Fruit fly (Drosophila melanogaster) whole organism, embryonic: ENCODE data around the gene Alms1a.
A peak's percentile ranks its signal among the peaks of the same experiment; 100 is the strongest.

Experiments used
- BEAF-32 ChIP-seq: fragments of 200-800 bp; sonication (Bioruptor generic); optimal IDR thresholded peaks from 3 replicates; lab custom pipeline; 2017; ENCODE audit warnings: missing biosample characterization, missing genetic modification characterization, mild to moderate bottlenecking, moderate library complexity, missing genetic modification reagents
- Bdp1 ChIP-seq: fragments of 200-800 bp; sonication (Bioruptor generic); optimal IDR thresholded peaks from 3 replicates; lab custom pipeline; 2016; ENCODE audit warnings: missing biosample characterization, missing genetic modification characterization
- CG10654 ChIP-seq: fragments of 200-800 bp; sonication (Bioruptor generic); optimal IDR thresholded peaks from 2 replicates; lab custom pipeline; 2016; ENCODE audit warnings: missing biosample characterization, missing genetic modification characterization
- CG1233 ChIP-seq: fragments of 200-800 bp; sonication (Bioruptor generic); optimal IDR thresholded peaks from 4 replicates; lab custom pipeline; 2018; ENCODE audit warnings: missing biosample characterization, mild to moderate bottlenecking, missing genetic modification characterization
- CG13123 ChIP-seq: fragments of 200-800 bp; sonication (Bioruptor generic); optimal IDR thresholded peaks from 2 replicates; lab custom pipeline; 2016; ENCODE audit warnings: missing biosample characterization, missing genetic modification characterization
- CG15269 ChIP-seq: fragments of 200-800 bp; sonication (Bioruptor generic); optimal IDR thresholded peaks from 2 replicates; lab custom pipeline; 2018; ENCODE audit warnings: missing biosample characterization, mild to moderate bottlenecking, missing genetic modification characterization, moderate library complexity
- CG1602 ChIP-seq: fragments of 200-800 bp; sonication (Bioruptor generic); optimal IDR thresholded peaks from 3 replicates; lab custom pipeline; 2016; ENCODE audit warnings: missing biosample characterization, missing genetic modification characterization
- CG18262 ChIP-seq: fragments of 200-800 bp; optimal IDR thresholded peaks from 3 replicates; lab custom pipeline; 2019; ENCODE audit warnings: missing biosample characterization, mild to moderate bottlenecking, missing genetic modification characterization, moderate library complexity
- CG30020 ChIP-seq: fragments of 200-800 bp; optimal IDR thresholded peaks from 2 replicates; lab custom pipeline; 2019; ENCODE audit warnings: missing biosample characterization, mild to moderate bottlenecking, missing genetic modification characterization, moderate library complexity
- CG3163 ChIP-seq: fragments of 200-800 bp; sonication (Bioruptor generic); optimal IDR thresholded peaks from 3 replicates; lab custom pipeline; 2016; ENCODE audit warnings: missing biosample characterization, missing genetic modification characterization
- CG3281 ChIP-seq: fragments of 200-800 bp; sonication (Bioruptor generic); optimal IDR thresholded peaks from 3 replicates; lab custom pipeline; 2017; ENCODE audit warnings: missing biosample characterization, mild to moderate bottlenecking, missing genetic modification characterization
- CG33213 ChIP-seq: fragments of 200-800 bp; sonication (Bioruptor generic); optimal IDR thresholded peaks from 3 replicates; lab custom pipeline; 2016; ENCODE audit warnings: missing biosample characterization, missing genetic modification characterization
- CG34376 ChIP-seq: fragments of 200-800 bp; sonication (Bioruptor generic); optimal IDR thresholded peaks from 2 replicates; lab custom pipeline; 2018; ENCODE audit warnings: missing biosample characterization, mild to moderate bottlenecking, missing genetic modification characterization
- CG3995 ChIP-seq: fragments of 200-800 bp; sonication (Bioruptor generic); optimal IDR thresholded peaks from 3 replicates; lab custom pipeline; 2016; ENCODE audit warnings: missing biosample characterization, missing genetic modification characterization
- CG43689 ChIP-seq: fragments of 200-800 bp; sonication (Bioruptor generic); IDR thresholded peaks from 2 replicates; pipeline ENCODE4 v1.3.6; 2022; ENCODE audit warnings: missing biosample characterization, missing genetic modification characterization
- CG4404 ChIP-seq: fragments of 200-800 bp; sonication (Bioruptor generic); IDR thresholded peaks from 2 replicates; pipeline ENCODE4 v1.3.6; 2022; ENCODE audit warnings: missing biosample characterization, missing genetic modification characterization
- CG4707 ChIP-seq: fragments of 200-800 bp; sonication (Bioruptor generic); optimal IDR thresholded peaks from 2 replicates; lab custom pipeline; 2018; ENCODE audit warnings: missing biosample characterization, mild to moderate bottlenecking, missing genetic modification characterization, moderate library complexity
- CG6765 ChIP-seq: fragments of 200-800 bp; sonication (Bioruptor generic); optimal IDR thresholded peaks from 3 replicates; lab custom pipeline; 2017; ENCODE audit warnings: missing biosample characterization, mild to moderate bottlenecking, missing genetic modification characterization
- CG7372 ChIP-seq: fragments of 200-800 bp; sonication (Bioruptor generic); IDR thresholded peaks from 2 replicates; pipeline ENCODE4 v1.3.6; 2022; ENCODE audit warnings: missing biosample characterization, missing genetic modification characterization
- CG8290 ChIP-seq, 3 experiments: fragments of 200-800 bp; sonication (Bioruptor generic); optimal IDR thresholded peaks; 2 replicates each; lab custom pipeline; 2016 to 2019; ENCODE audit warnings: missing biosample characterization in 3 of 3, missing genetic modification characterization in 3 of 3, mild to moderate bottlenecking in 2 of 3, moderate library complexity in 1 of 3
- CG8359 ChIP-seq: fragments of 200-800 bp; sonication (Bioruptor generic); optimal IDR thresholded peaks from 2 replicates; lab custom pipeline; 2017; ENCODE audit warnings: missing biosample characterization, mild to moderate bottlenecking, missing genetic modification characterization, borderline replicate concordance
- D ChIP-seq, 2 experiments: fragments of 200-800 bp in 1 of 2; fragments of >200 bp in 1 of 2; sonication (Bioruptor generic) in 1 of 2; optimal IDR thresholded peaks; 2 replicates in 1 of 2; 3 replicates in 1 of 2; lab custom pipeline; 2017; ENCODE audit warnings: mild to moderate bottlenecking in 1 of 2, missing biosample characterization in 1 of 2, missing genetic modification characterization in 1 of 2, missing genetic modification reagents in 1 of 2
- Dip2 ChIP-seq: fragments of 200-800 bp; sonication (Bioruptor generic); IDR thresholded peaks from 2 replicates; pipeline ENCODE4 v1.3.6; 2022; ENCODE audit warnings: missing biosample characterization, missing genetic modification characterization
- E2f2 ChIP-seq: fragments of 200-800 bp; sonication (Bioruptor generic); IDR thresholded peaks from 2 replicates; pipeline ENCODE4 v1.3.6; 2022; ENCODE audit warnings: missing biosample characterization, missing genetic modification characterization
- Hmr ChIP-seq: fragments of 200-800 bp; sonication (Bioruptor generic); optimal IDR thresholded peaks from 3 replicates; lab custom pipeline; 2017; ENCODE audit warnings: mild to moderate bottlenecking, missing biosample characterization, missing genetic modification reagents, missing genetic modification characterization
- Mes4 ChIP-seq: fragments of 200-800 bp; sonication (Bioruptor generic); optimal IDR thresholded peaks from 2 replicates; lab custom pipeline; 2016; ENCODE audit warnings: missing biosample characterization, missing genetic modification characterization
- Pdp1 ChIP-seq, 2 experiments: fragments of 200-800 bp; sonication (Bioruptor generic); optimal IDR thresholded peaks; 3 replicates each; lab custom pipeline; 2016; ENCODE audit warnings: missing biosample characterization in 2 of 2, missing genetic modification characterization in 2 of 2, mild to moderate bottlenecking in 1 of 2, moderate library complexity in 1 of 2
- bcd ChIP-seq: fragments of 200-800 bp; sonication (Bioruptor generic); optimal IDR thresholded peaks from 2 replicates; lab custom pipeline; 2017; ENCODE audit warnings: missing biosample characterization, mild to moderate bottlenecking, missing genetic modification characterization
- bigmax ChIP-seq: fragments of 200-800 bp; sonication (Bioruptor generic); optimal IDR thresholded peaks from 2 replicates; lab custom pipeline; 2018; ENCODE audit warnings: missing biosample characterization, mild to moderate bottlenecking, missing genetic modification characterization
- chn ChIP-seq: fragments of 200-800 bp; sonication (Bioruptor generic); optimal IDR thresholded peaks from 2 replicates; lab custom pipeline; 2016; ENCODE audit warnings: missing biosample characterization, missing genetic modification characterization
- crol ChIP-seq: fragments of 200-800 bp; sonication (Bioruptor generic); IDR thresholded peaks from 2 replicates; pipeline ENCODE4 v1.3.6; 2022; ENCODE audit warnings: missing biosample characterization, missing genetic modification characterization
- dpn ChIP-seq, 2 experiments: fragments of 200-800 bp; sonication (Bioruptor generic); optimal IDR thresholded peaks; 3 replicates each; lab custom pipeline; 2016; ENCODE audit warnings: missing biosample characterization in 2 of 2, missing genetic modification characterization in 2 of 2
- dysf ChIP-seq: fragments of 200-800 bp; sonication (Bioruptor generic); IDR thresholded peaks from 3 replicates; pipeline ENCODE4 v1.3.6; 2022; ENCODE audit warnings: missing biosample characterization, missing genetic modification characterization
- fd102C ChIP-seq: fragments of 200-800 bp; sonication (Bioruptor generic); optimal IDR thresholded peaks from 2 replicates; lab custom pipeline; 2018; ENCODE audit warnings: missing biosample characterization, mild to moderate bottlenecking, missing genetic modification characterization, moderate library complexity
- hb ChIP-seq: fragments of 200-800 bp; sonication (Bioruptor generic); IDR thresholded peaks from 3 replicates; pipeline ENCODE4 v1.3.6; 2022; ENCODE audit warnings: missing biosample characterization, missing genetic modification characterization; ENCODE audit not compliant: partially characterized antibody
- ind ChIP-seq: fragments of 200-800 bp; sonication (Bioruptor generic); optimal IDR thresholded peaks from 3 replicates; lab custom pipeline; 2016; ENCODE audit warnings: missing biosample characterization, missing genetic modification characterization
- jing ChIP-seq: fragments of 200-800 bp; sonication (Bioruptor generic); optimal IDR thresholded peaks from 2 replicates; lab custom pipeline; 2018; ENCODE audit warnings: missing biosample characterization, mild to moderate bottlenecking, missing genetic modification characterization
- jumu ChIP-seq: fragments of 200-800 bp; sonication (Bioruptor generic); optimal IDR thresholded peaks from 3 replicates; lab custom pipeline; 2016; ENCODE audit warnings: missing biosample characterization, missing genetic modification characterization
- p53 ChIP-seq: fragments of 200-800 bp; sonication (Bioruptor generic); optimal IDR thresholded peaks from 2 replicates; lab custom pipeline; 2016; ENCODE audit warnings: missing biosample characterization, missing genetic modification characterization
- pum ChIP-seq: fragments of 200-800 bp; sonication (Bioruptor generic); optimal IDR thresholded peaks from 2 replicates; lab custom pipeline; 2016; ENCODE audit warnings: missing biosample characterization, missing genetic modification characterization
- ro ChIP-seq: fragments of 200-800 bp; sonication (Bioruptor generic); IDR thresholded peaks from 2 replicates; pipeline ENCODE4 v1.3.6; 2022; ENCODE audit warnings: missing biosample characterization, missing genetic modification characterization
- run ChIP-seq: fragments of 200-800 bp; sonication (Bioruptor generic); optimal IDR thresholded peaks from 3 replicates; lab custom pipeline; 2018; ENCODE audit warnings: missing biosample characterization, mild to moderate bottlenecking, missing genetic modification characterization
- sr ChIP-seq: fragments of 200-800 bp; sonication (Bioruptor generic); IDR thresholded peaks from 3 replicates; pipeline ENCODE4 v1.3.6; 2022; ENCODE audit warnings: missing biosample characterization, missing genetic modification characterization
- stc ChIP-seq: fragments of 200-800 bp; sonication (Bioruptor generic); IDR thresholded peaks from 2 replicates; pipeline ENCODE4 v1.3.6; 2022; ENCODE audit warnings: missing biosample characterization, missing genetic modification characterization
- tap ChIP-seq: fragments of 200-800 bp; optimal IDR thresholded peaks from 3 replicates; lab custom pipeline; 2019; ENCODE audit warnings: missing biosample characterization, mild to moderate bottlenecking, missing genetic modification characterization, moderate library complexity
- trh ChIP-seq: fragments of 200-800 bp; sonication (Bioruptor generic); optimal IDR thresholded peaks from 2 replicates; lab custom pipeline; 2016; ENCODE audit warnings: missing biosample characterization, missing genetic modification characterization
- vfl ChIP-seq: fragments of 200-800 bp; sonication (Bioruptor generic); optimal IDR thresholded peaks from 2 replicates; lab custom pipeline; 2016; ENCODE audit warnings: missing biosample characterization, missing genetic modification characterization
- yki ChIP-seq: fragments of >200 bp; optimal IDR thresholded peaks from 3 replicates; lab custom pipeline; 2018
- zf30C ChIP-seq: fragments of 200-800 bp; sonication (Bioruptor generic); optimal IDR thresholded peaks from 3 replicates; lab custom pipeline; 2018; ENCODE audit warnings: missing biosample characterization, mild to moderate bottlenecking, missing genetic modification characterization

Gene Alms1a

DNA sequence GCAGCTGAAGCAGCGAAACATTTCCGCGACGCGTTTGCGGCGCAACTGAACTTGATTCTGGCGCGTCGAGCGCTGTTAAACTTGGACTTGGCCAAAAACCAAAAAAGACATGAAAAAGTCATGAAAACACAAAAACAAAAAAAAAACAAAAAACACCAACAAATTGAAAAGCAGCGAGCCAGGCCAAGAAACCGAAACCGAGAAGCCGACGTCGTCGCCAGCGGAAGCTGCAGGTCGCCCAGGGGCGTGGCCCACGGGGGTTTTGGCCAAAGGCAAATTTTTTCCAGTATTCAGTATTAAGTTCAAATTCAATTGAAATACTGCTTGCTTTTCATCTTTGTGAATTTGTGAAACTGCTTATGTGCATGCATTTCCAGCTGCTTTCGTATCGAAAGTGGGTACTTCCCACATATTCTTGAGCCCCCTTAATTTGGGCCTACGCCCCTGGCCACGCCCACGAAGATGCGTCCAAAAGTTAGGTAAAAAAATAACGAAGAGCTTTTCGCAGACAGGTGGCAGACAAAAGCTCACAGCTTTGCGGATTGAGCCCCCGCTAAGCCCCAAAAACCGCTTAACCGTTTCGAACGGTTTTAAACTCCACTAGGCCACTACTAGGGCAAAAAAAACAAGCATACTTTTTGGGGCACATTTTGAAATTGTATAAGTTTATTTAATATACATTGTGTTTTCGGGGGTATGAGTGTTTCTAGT is 31.0 kb upstream of the Alms1a start, which contains the start of gene CG3009 (continued):
- peak; percentile 72 for TF ChIP-seq CG30020 (tag; lab: Kevin White, UChicago)
- peak; percentile 99 for TF ChIP-seq CG34376
- peak; percentile 87 for TF ChIP-seq ro (GFP tag; lab: Robert Waterston, UW)
- TF ChIP-seq CG18262, result peak; percentile 93
- TF ChIP-seq jumu, result peak; percentile 98
- peak; percentile 96 for TF ChIP-seq vfl
- TF ChIP-seq dysf (GFP tag; lab: Robert Waterston, UW), result peak; percentile 99
- TF ChIP-seq CG3163 (GFP tag; lab: Kevin White, UChicago), result peak; percentile 92
- TF ChIP-seq run (tag; lab: Kevin White, UChicago), result peak; percentile 93
- TF ChIP-seq Mes4 (GFP tag; lab: Kevin White, UChicago), result peak; percentile 97
- TF ChIP-seq CG3281 (GFP tag; lab: Kevin White, UChicago), result peak; percentile 98
- TF ChIP-seq jing, result peak; percentile 96
- TF ChIP-seq D (optimal IDR thresholded peaks at IDR 0.05; lab: Kevin White, UChicago), result no peak
- peak; percentile 91 for TF ChIP-seq D (GFP tag; optimal IDR thresholded peaks at IDR 0.05; lab: Kevin White, UChicago)
- no peak for TF ChIP-seq hb
- TF ChIP-seq E2f2 (GFP tag; lab: Robert Waterston, UW), result peak; percentile 84
- peak; percentile 98 for TF ChIP-seq CG15269 (tag; lab: Kevin White, UChicago)
- TF ChIP-seq sr, result peak; percentile 99
- TF ChIP-seq CG10654 (GFP tag; lab: Kevin White, UChicago), result peak; percentile 96
- peak; percentile 98 to 99 for TF ChIP-seq dpn (GFP tag; optimal IDR thresholded peaks at IDR 0.05; lab: Kevin White, UChicago)
- peak; percentile 98 for TF ChIP-seq pum (GFP tag; lab: Kevin White, UChicago)
- peak; percentile 94 for TF ChIP-seq CG1602 (GFP tag; lab: Kevin White, UChicago)
- peak; percentile 94 for TF ChIP-seq CG4404 (GFP tag; lab: Robert Waterston, UW)
- TF ChIP-seq trh (GFP tag; lab: Kevin White, UChicago), result peak; percentile 88
- TF ChIP-seq yki (lab: Kevin White, UChicago), result no peak
- TF ChIP-seq CG4707 (GFP tag; lab: Kevin White, UChicago), result peak; percentile 90
- peak; percentile 90 for TF ChIP-seq CG8290 (GFP tag; optimal IDR thresholded peaks at IDR 0.05; lab: Kevin White, UChicago)
- peak; percentile 78 to 98 for TF ChIP-seq CG8290 (tag; optimal IDR thresholded peaks at IDR 0.05; lab: Kevin White, UChicago)
- peak; percentile 79 for TF ChIP-seq CG3995
- peak; percentile 89 for TF ChIP-seq CG8359 (GFP tag; lab: Kevin White, UChicago)
- TF ChIP-seq Hmr (GFP tag; lab: Kevin White, UChicago), result peak; percentile 99
- TF ChIP-seq CG7372 (GFP tag; lab: Robert Waterston, UW), result peak; percentile 97
- TF ChIP-seq Bdp1 (GFP tag; lab: Kevin White, UChicago), result peak; percentile 92
- peak; percentile 94 for TF ChIP-seq p53
- peak; percentile 5 for TF ChIP-seq fd102C (GFP tag; lab: Kevin White, UChicago)
- TF ChIP-seq chn, result peak; percentile 98
- TF ChIP-seq tap, result peak; percentile 95
- TF ChIP-seq BEAF-32 (GFP tag; lab: Kevin White, UChicago), result peak; percentile 27
- TF ChIP-seq CG6765 (GFP tag; lab: Kevin White, UChicago), result peak; percentile 98
- peak; percentile 96 for TF ChIP-seq CG33213
- TF ChIP-seq ind (GFP tag; lab: Kevin White, UChicago), result peak; percentile 99
- peak; percentile 16 for TF ChIP-seq zf30C
- peak; percentile 46 for TF ChIP-seq bigmax (GFP tag; lab: Kevin White, UChicago)
- TF ChIP-seq CG1233 (GFP tag; lab: Kevin White, UChicago), result peak; percentile 95
- peak; percentile 75 for TF ChIP-seq Dip2
- TF ChIP-seq CG13123 (GFP tag; lab: Kevin White, UChicago), result peak; percentile 92
- TF ChIP-seq stc, result peak; percentile 97
- TF ChIP-seq crol, result peak; percentile 70
- peak; percentile 94 for TF ChIP-seq CG43689 (GFP tag; lab: Robert Waterston, UW)
- peak; percentile 98 for TF ChIP-seq bcd (GFP tag; lab: Kevin White, UChicago)
- peak; percentile 97 to 98 for TF ChIP-seq Pdp1 (GFP tag; optimal IDR thresholded peaks at IDR 0.05; lab: Kevin White, UChicago)
